Worm (Caenorhabditis elegans) whole organism, L4/young adult: Measurements from ENCODE around the gene glb-19.

Source experiments
- W03F9.2 ChIP-seq: fragments of 150-350 bp; optimal IDR thresholded peaks from 2 replicates; lab custom pipeline; 2014; ENCODE audit warnings: missing biosample characterization, missing genetic modification characterization
- dao-5 ChIP-seq: sonication (generic microtip); optimal IDR thresholded peaks from 2 replicates; lab custom pipeline; 2016; ENCODE audit warnings: missing genotype, missing genetic modification characterization, moderate library complexity, missing compliant biosample characterization
- him-1 ChIP-seq: sonication (generic microtip); optimal IDR thresholded peaks from 2 replicates; lab custom pipeline; 2016; ENCODE audit warnings: missing genotype, missing genetic modification reagents, missing genetic modification characterization, missing compliant biosample characterization

DNA sequence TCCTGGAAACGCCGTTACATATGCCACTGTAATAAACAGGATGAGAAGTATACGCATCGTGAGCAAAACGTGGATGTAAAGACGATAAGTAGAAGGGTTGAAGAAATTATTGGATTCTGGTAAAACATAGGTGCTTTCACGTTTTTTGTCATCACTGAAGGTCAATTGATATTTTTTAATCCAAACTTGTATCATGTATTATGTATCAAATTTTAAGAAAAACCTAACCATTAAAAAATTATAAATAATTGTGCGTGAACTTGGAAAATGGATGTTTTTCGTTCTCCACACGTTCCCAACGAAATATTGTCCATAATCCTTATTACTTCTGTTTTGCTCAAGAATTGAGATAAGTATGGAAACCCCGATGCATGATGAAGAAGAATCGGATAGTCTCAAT, 36.2 kb upstream of the glb-19 start, which contains the start of gene R102.8:
- TF ChIP-seq him-1 (tag; lab: Kevin White, UChicago) (no peak), dao-5 (no peak), W03F9.2 (tag; lab: Kevin White, UChicago) (no peak)
